Fruit fly (Drosophila melanogaster): ENCODE data around the gene CG43400.

DNA sequence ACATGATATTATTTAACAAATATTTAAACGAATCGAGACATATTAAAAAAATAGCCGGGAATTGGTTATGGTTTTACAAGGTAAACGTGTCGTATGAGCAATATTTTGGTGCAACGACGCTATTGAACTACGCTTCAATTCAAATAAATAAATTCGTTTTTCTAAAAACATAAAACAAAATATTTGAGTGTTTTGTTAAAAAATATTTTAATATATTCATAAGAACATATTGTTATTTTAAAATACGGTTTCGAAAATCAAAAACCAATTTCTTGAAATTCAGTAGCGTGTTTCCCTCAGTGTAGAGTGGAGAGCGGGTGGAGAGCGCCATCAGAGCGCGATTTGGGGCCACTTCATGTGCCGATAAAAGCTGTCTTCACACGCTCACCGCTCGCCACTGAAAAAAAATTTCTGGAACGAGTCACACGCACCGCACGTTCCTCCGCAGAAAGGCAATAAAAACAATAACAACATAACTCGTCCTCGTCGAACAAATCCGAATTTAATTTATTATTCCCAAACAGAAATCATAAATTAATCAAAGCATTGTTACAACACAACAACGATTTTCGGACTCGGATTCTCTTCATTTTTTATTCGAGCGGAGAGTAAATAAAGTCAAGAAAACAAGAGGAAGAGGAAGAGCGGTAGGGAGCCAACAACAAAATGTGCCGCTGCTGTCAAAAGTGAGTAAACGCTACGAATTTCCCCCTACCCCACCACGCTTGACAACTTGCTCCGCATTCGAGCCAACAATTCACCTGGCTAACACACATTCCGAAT is 45.0 kb downstream of the CG43400 start:
- TF ChIP-seq CG33017 (tag; optimal IDR thresholded peaks at IDR 0.05) (peak; percentile 88), CG11617 (GFP tag; optimal IDR thresholded peaks at IDR 0.05) (peak; percentile 94), cnc (optimal IDR thresholded peaks at IDR 0.05) (no peak), CG14711 (tag; optimal IDR thresholded peaks at IDR 0.05) (peak; percentile 81), toe (GFP tag; optimal IDR thresholded peaks at IDR 0.05) (peak; percentile 16), CG12768 (GFP tag; optimal IDR thresholded peaks at IDR 0.05) (peak; percentile 71), ovo (GFP tag; optimal IDR thresholded peaks at IDR 0.05) (peak; percentile 59), Crg-1 (GFP tag; optimal IDR thresholded peaks at IDR 0.05) (peak; percentile 40), tj (GFP tag; optimal IDR thresholded peaks at IDR 0.05) (peak; percentile 36), CG7045 (GFP tag; optimal IDR thresholded peaks at IDR 0.05) (peak; percentile 89), Clk (GFP tag; optimal IDR thresholded peaks at IDR 0.05) (no peak), CG1620 (GFP tag; optimal IDR thresholded peaks at IDR 0.05) (peak; percentile 49)
